Worm (Caenorhabditis elegans) whole organism, dauer: Measurements from ENCODE around the gene daf-9.

ENCODE experiments used
- unc-62 ChIP-seq: sonication (generic microtip); optimal IDR thresholded peaks from 2 replicates; lab custom pipeline; 2017; ENCODE audit warnings: missing biosample characterization, missing genetic modification reagents, missing genetic modification characterization

daf-9 gene

DNA sequence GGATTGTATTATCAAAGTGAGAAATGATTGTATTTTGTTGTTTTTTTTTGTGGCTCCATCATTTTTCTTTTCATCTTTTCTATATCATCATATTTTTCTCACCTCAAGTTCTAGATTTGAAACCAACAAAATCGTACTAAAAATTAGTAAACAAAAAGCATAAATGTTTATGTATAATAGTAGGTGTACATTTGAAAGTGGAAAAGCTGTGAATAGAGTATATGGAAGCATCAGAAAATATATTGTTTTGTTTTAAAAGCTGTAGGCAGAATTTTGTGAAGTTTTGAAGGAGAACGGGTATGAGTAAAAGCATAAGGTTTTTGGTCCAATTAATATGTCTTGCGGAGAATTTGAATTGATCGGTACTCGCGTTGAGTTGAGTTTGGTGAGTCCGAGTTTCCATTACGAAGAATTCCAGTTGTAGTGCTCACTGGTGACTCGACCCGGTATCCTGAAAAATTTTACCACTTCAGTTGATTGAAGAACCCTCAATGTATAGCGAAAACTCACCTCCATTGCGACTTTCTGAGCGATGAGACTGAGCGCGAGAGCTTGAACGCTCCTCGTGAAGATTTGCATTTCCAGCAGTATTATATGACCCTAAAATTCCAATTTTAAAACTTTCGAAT is 36.4 kb downstream of the daf-9 start, which contains the start of gene C14F11.4:
TSS of gene C14F11.4 (minus strand) at position 51 of the 629 bp plus-strand sequence.
- no peak for TF ChIP-seq unc-62 (GFP tag; lab: Kevin White, UChicago)

DNA sequence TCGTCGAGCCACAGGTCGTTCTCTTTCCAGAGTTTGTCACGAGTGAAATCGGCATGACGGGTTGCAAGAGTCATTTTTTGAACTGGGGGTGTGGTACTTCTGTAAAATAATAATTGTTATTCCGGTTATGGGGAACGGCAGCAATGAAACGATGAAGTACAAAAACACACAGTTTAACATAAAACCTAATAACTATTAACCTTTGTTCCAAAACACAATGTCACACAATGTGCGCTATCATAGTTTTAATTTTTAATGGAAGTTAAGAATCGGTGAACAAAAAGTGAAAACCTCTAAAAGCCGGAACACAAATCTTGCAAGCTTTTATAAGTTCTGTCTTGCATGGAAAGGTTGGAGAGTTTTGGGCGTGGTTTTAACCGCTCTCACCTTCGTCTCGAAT is 38.7 kb downstream of the daf-9 start, which contains the start of gene hsp-43:
TSS of gene hsp-43 (minus strand) at position 101 of the 400 bp plus-strand sequence.
- TF ChIP-seq unc-62 (GFP tag; lab: Kevin White, UChicago): no peak

DNA sequence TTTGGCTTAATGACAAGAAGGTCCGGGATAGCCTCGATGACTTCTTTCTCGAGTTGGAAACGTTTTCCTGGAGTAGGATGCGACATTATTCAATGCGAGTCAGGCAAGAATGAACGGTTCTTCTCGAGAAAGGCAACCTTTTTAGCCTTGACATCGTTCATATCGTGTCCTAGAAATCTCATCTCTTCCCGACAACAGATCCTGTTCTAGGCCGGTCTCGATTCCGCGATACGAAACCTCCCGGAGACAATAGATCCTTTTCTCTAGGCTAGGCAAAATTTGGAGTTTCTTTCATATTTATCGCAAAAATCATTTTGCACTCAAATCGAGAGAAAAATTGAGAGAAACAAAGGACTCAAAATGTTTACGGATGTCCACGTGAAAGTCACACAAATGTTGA is 42.2 kb downstream of the daf-9 start, which contains the start of gene rml-3:
TSS of gene rml-3 (minus strand) at position 93 of the 400 bp plus-strand sequence.
- no peak for TF ChIP-seq unc-62 (GFP tag; lab: Kevin White, UChicago)

DNA sequence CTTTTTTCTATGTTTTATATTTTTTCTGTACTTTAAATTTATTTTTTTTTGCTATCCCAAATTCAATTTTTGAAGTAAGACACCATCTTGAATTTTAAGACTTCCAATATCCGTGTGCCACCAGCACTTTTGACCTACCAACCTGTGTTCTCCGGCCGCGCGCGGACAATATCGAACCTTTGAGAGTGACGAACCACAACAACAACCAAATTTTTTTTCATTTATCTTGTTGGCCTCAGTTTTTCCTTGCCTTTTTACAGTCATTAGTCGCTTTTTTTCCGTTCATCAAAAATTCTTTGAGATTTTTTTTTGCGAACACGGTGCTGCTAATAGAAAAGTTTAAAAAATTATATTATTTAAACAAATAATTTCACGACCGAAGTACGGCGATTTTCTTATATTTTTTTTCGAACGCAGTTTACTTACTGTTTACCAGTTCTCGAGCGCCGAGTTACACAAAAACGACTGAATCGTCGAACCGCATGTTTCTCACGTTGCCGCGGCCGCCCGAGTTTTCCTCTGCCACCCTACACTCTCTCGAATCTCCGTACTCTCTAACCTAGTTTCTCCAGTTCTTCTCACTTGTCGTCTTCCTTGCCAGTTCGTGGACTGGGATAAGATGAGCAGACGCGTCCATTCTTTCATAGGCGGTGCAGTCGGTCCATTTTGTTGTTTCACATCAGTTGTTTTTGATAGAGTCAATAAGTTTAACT is 43.4 kb downstream of the daf-9 start:
- TF ChIP-seq unc-62 (GFP tag; lab: Kevin White, UChicago): no peak

DNA sequence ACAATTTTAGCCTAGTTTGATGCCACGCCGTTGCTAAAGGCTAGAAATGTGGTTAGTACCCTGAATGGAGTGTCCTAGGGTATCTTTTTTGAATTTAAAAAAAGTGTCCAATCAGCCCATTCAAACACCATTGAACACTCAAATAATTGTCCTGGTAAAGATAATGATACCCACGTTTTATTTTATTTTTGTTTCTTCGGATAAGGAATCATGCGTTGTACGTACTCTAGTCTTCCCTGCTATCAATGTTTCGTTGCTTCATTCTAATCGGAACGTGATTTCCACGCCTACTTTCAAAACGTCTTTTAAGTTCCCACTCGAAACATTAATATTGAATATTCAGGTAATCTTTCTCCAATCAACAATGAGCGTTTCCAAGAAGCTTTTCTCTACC is 43.9 kb downstream of the daf-9 start, which contains the start of gene got-2.2:
TSS of gene got-2.2 (plus strand) at position 344 of the 394 bp plus-strand sequence.
- no peak for TF ChIP-seq unc-62 (GFP tag; lab: Kevin White, UChicago)

DNA sequence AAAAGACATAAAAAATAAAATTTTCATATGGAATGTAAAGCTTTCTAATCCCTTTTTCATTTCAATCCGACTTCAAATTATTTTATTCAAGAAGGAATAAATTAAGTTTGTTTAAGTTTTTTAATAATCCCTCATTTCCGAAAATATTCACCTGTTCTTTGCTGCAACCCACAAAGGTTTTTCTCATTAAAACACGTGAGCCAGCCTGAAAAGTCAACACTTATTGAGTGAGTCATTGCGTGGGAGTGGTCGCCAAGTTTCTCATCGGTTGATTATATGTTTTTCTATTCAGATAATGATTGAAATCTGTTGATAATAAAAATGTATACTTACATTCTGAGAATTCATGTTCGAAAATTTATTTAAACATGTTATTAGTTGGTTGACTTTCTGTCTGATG is 48.8 kb downstream of the daf-9 start:
- TF ChIP-seq unc-62 (GFP tag; lab: Kevin White, UChicago): no peak

DNA sequence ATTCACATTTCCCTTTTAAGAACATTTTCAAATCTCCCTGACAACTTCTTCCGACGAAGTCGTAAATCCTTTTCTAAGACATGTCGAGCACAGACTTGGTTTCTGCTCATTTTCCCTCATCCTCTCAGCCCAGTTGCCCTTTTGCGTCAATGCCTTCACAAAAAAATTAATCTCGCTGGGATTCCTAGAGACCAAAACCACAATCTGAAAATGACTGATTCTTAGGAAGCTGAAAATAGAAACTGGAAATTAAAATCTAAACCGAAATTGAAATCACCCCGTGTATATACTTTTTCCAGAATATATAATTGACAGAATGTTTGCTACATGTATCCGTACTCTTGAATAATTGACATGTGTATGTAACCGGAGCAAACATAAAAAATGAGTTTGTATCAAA is 50.3 kb downstream of the daf-9 start:
- no peak for TF ChIP-seq unc-62 (GFP tag; lab: Kevin White, UChicago)

DNA sequence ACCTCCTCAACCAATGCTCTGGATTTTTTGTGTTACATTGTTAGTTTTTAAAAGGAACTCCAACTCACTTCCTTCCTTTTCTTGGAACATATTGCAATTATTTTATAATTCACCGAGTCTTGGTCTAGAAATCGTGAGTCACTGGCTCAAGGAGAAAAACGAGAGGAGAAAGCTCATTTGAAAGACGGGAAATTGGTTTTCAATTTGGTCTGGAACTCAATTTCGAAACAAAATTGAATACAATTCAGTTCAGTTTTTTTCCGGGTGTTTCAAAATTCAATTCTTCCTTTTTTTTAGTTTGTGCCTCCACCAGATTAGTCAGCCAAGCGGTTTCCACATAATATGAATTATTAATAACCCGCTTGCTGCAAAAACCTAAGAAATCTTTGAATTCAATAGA is 51.1 kb downstream of the daf-9 start:
- TF ChIP-seq unc-62 (GFP tag; lab: Kevin White, UChicago): no peak

DNA sequence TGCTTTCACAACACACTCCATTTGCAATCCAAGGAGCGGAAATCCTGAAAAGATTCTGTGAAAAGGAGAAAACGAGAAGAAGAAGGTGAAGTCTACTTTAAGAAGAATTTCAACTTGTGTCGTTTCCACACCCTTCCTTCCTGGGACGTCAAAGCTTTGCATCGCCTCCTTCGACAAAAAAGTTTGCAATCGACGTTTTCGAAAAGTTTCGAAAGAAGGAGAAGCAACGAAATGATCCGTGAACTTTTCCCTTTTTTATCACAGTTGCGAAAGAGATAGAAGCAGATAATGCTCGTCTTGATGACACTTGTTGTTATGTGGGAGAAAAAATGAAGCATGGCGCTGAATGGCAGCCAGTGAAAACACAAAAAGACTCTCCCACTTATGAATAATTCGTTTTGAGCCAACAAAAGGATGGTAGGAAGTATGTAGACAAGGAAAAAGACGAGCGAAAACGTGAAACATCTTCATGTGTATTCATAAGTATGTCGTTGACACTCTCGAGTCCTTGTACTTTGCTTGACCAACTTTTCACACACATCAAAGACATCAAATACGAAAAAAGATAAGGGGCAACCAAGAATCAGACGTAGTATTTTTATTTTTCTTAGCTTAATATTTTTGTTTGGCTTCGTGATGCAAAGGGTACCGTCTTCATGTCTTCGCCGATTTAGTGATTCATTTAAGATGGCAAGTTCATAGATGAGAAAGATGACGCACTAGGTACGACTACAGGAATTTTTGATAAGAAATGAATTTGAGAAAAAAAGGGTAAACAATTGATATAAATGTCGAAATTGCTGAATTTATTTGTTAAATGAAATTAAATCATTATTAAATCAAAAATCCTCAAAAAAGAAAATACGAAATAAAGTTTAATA is 52.3 kb downstream of the daf-9 start:
- no peak for TF ChIP-seq unc-62 (GFP tag; lab: Kevin White, UChicago)

DNA sequence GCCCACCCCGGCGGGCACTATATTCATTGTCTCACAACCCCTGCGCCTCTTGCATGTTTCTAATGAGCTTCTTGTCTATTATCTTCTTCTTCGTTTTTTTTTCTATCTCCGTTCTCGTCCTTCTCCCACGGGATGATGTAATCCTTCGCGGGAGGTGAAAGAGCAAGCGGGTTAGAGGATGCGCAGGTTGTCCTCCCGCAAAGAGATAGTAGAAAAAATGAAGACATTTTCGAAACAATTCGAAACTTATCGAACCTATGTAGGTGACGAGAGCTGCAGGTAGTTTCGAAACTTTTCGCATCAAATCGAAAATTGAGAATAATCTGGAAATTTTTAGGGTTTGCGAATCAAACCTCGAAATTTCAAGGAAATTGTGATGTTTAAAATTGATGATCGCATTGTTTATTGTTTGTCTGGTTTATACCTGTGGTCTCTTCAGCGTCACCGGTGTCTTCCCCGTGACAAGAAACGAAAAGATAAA is 53.6 kb downstream of the daf-9 start:
- no peak for TF ChIP-seq unc-62 (GFP tag; lab: Kevin White, UChicago)
